Fruit fly (Drosophila melanogaster) whole organism, adult: ENCODE results near the gene CG15317.

Source experiments
- CG33017 ChIP-seq: fragments of 200-800 bp; sonication (Bioruptor generic); optimal IDR thresholded peaks from 2 replicates; lab custom pipeline; 2018; ENCODE audit warnings: missing biosample characterization, mild to moderate bottlenecking, missing genetic modification characterization, moderate library complexity
- Clk ChIP-seq: fragments of 200-800 bp; sonication (Bioruptor generic); optimal IDR thresholded peaks from 2 replicates; lab custom pipeline; 2017; ENCODE audit warnings: missing biosample characterization, missing genetic modification characterization
- Mnt ChIP-seq: fragments of 200-800 bp; sonication (Bioruptor generic); optimal IDR thresholded peaks from 2 replicates; lab custom pipeline; 2016; ENCODE audit warnings: missing biosample characterization, mild to moderate bottlenecking, missing genetic modification characterization
- cic ChIP-seq: fragments of 200-800 bp; sonication (Bioruptor generic); optimal IDR thresholded peaks from 2 replicates; lab custom pipeline; 2017; ENCODE audit warnings: missing biosample characterization, mild to moderate bottlenecking, missing genetic modification characterization, moderate library complexity
- cnc ChIP-seq, 2 experiments: fragments of >200 bp; optimal IDR thresholded peaks; 2 replicates each; lab custom pipeline; 2017
- kay ChIP-seq: fragments of 200-800 bp; sonication (Bioruptor generic); peaks from one replicate; lab custom pipeline; 2016; ENCODE audit warnings: missing biosample characterization, missing genetic modification characterization, borderline replicate concordance
- ovo ChIP-seq: fragments of 200-800 bp; sonication (Bioruptor generic); optimal IDR thresholded peaks from 2 replicates; lab custom pipeline; 2016; ENCODE audit warnings: missing biosample characterization, missing genetic modification characterization
- toe ChIP-seq: fragments of 200-800 bp; sonication (Bioruptor generic); optimal IDR thresholded peaks from 2 replicates; lab custom pipeline; 2016; ENCODE audit warnings: missing biosample characterization, missing genetic modification characterization

DNA sequence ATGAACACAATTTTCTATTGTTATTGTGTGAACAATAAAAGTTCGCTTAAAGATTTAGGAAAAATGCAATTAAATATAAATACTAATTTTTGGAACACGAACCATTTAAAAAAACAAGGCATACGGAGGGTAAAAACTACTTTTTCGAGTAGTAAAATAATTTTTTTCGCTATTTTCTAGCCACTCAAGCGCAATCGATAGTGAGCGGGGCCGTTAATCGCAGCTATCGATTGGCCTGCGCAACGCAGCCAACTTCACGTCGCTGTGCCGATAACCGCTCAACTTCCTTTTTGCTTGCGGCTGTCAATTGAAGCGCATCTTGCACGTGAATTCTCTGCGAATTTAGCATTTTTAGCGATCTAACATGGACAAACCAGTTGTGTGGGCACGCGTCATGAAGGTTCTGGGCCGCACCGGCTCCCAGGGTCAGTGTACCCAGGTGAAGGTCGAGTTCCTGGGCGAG is 2.0 kb downstream of the CG15317 start, which contains the start of gene RpS28b:
- TF ChIP-seq cic (GFP tag; lab: Kevin White, UChicago) (peak; percentile 44), ovo (GFP tag; lab: Kevin White, UChicago) (peak; percentile 98), kay (GFP tag; lab: Kevin White, UChicago) (no peak), Clk (GFP tag; lab: Kevin White, UChicago) (peak; percentile 3), toe (GFP tag; lab: Kevin White, UChicago) (peak; percentile 41), cnc (optimal IDR thresholded peaks at IDR 0.05; lab: Kevin White, UChicago) (no peak), CG33017 (peak; percentile 58), Mnt (GFP tag; lab: Kevin White, UChicago) (peak; percentile 95)
